Fruit fly (Drosophila melanogaster) whole organism, embryonic: ENCODE measurements around the gene HIPP1.

ENCODE experiments used
- Awh ChIP-seq: fragments of 200-800 bp; sonication (Bioruptor generic); IDR thresholded peaks from 2 replicates; pipeline ENCODE4, ENCODE4 v1.3.6; 2022; ENCODE audit warnings: missing biosample characterization, missing genetic modification characterization
- CG10274 ChIP-seq: fragments of 200-800 bp; sonication (Bioruptor generic); optimal IDR thresholded peaks from 3 replicates; lab custom pipeline; 2017; ENCODE audit warnings: missing biosample characterization, mild to moderate bottlenecking, missing genetic modification characterization
- CG10654 ChIP-seq: fragments of 200-800 bp; sonication (Bioruptor generic); optimal IDR thresholded peaks from 2 replicates; lab custom pipeline; 2016; ENCODE audit warnings: missing biosample characterization, missing genetic modification characterization
- CG11247 ChIP-seq: fragments of 200-800 bp; sonication (Bioruptor generic); IDR thresholded peaks from 2 replicates; pipeline ENCODE4 v1.3.6; 2022; ENCODE audit warnings: missing biosample characterization, missing genetic modification characterization
- CG12744 ChIP-seq: fragments of 200-800 bp; sonication (Bioruptor generic); optimal IDR thresholded peaks from 2 replicates; lab custom pipeline; 2016; ENCODE audit warnings: missing biosample characterization, missing genetic modification characterization
- CG14710 ChIP-seq: fragments of 200-800 bp; sonication (Bioruptor generic); optimal IDR thresholded peaks from 3 replicates; lab custom pipeline; 2019; ENCODE audit warnings: missing biosample characterization, mild to moderate bottlenecking, missing genetic modification characterization, moderate library complexity
- CG14965 ChIP-seq: fragments of 200-800 bp; sonication (Bioruptor generic); optimal IDR thresholded peaks from 2 replicates; lab custom pipeline; 2016; ENCODE audit warnings: missing biosample characterization, missing genetic modification characterization, borderline replicate concordance
- CG17328 ChIP-seq: fragments of 200-800 bp; sonication (Bioruptor generic); IDR thresholded peaks from 2 replicates; pipeline ENCODE4 v1.3.6; 2022; ENCODE audit warnings: missing biosample characterization, missing genetic modification characterization
- CG18619 ChIP-seq: fragments of 200-800 bp; sonication (Bioruptor generic); optimal IDR thresholded peaks from 3 replicates; lab custom pipeline; 2017; ENCODE audit warnings: missing biosample characterization, mild to moderate bottlenecking, missing genetic modification characterization
- CG3838 ChIP-seq: fragments of 200-800 bp; sonication (Bioruptor generic); optimal IDR thresholded peaks from 3 replicates; lab custom pipeline; 2016; ENCODE audit warnings: missing biosample characterization, missing genetic modification characterization
- CG6683 ChIP-seq: fragments of 200-800 bp; sonication (Bioruptor generic); optimal IDR thresholded peaks from 2 replicates; lab custom pipeline; 2017; ENCODE audit warnings: missing biosample characterization, mild to moderate bottlenecking, missing genetic modification characterization, missing genetic modification reagents
- CG6854 ChIP-seq: fragments of 200-800 bp; sonication (Bioruptor generic); optimal IDR thresholded peaks from 3 replicates; lab custom pipeline; 2017; ENCODE audit warnings: missing biosample characterization, mild to moderate bottlenecking, missing genetic modification characterization
- CG8290 ChIP-seq, 3 experiments: fragments of 200-800 bp; sonication (Bioruptor generic); optimal IDR thresholded peaks; 2 replicates each; lab custom pipeline; 2016 to 2019; ENCODE audit warnings: missing biosample characterization in 3 of 3, missing genetic modification characterization in 3 of 3, mild to moderate bottlenecking in 2 of 3, moderate library complexity in 1 of 3
- CG8765 ChIP-seq: fragments of 200-800 bp; sonication (Bioruptor generic); IDR thresholded peaks from 2 replicates; pipeline ENCODE4 v1.3.6; 2022; ENCODE audit warnings: missing biosample characterization, missing genetic modification characterization
- CG9797 ChIP-seq: fragments of 200-800 bp; sonication (Bioruptor generic); optimal IDR thresholded peaks from 3 replicates; lab custom pipeline; 2018; ENCODE audit warnings: missing biosample characterization, mild to moderate bottlenecking, missing genetic modification characterization
- Drgx ChIP-seq: fragments of 200-800 bp; sonication (Bioruptor generic); IDR thresholded peaks from 2 replicates; pipeline ENCODE4 v1.3.6; 2022; ENCODE audit warnings: missing biosample characterization, missing genetic modification characterization
- HLH4C ChIP-seq: fragments of 200-800 bp; sonication (Bioruptor generic); IDR thresholded peaks from 3 replicates; pipeline ENCODE4 v1.3.6; 2022; ENCODE audit warnings: missing biosample characterization, missing genetic modification characterization; ENCODE audit not compliant: partially characterized antibody
- Kr ChIP-seq: fragments of 200-800 bp; sonication (Bioruptor generic); optimal IDR thresholded peaks from 2 replicates; lab custom pipeline; 2017; ENCODE audit warnings: missing biosample characterization, mild to moderate bottlenecking, missing genetic modification characterization
- Max ChIP-seq: fragments of 200-800 bp; sonication (Bioruptor generic); optimal IDR thresholded peaks from 2 replicates; lab custom pipeline; 2016; ENCODE audit warnings: missing biosample characterization, mild to moderate bottlenecking, missing genetic modification characterization
- Med ChIP-seq: fragments of 200-800 bp; sonication (Bioruptor generic); peaks from one replicate; lab custom pipeline; 2016; ENCODE audit warnings: missing biosample characterization, missing genetic modification characterization, mild to moderate bottlenecking, inconsistent platforms, moderate library complexity
- Mes4 ChIP-seq: fragments of 200-800 bp; sonication (Bioruptor generic); optimal IDR thresholded peaks from 2 replicates; lab custom pipeline; 2016; ENCODE audit warnings: missing biosample characterization, missing genetic modification characterization
- PHDP ChIP-seq: fragments of 200-800 bp; sonication (Bioruptor generic); optimal IDR thresholded peaks from 3 replicates; lab custom pipeline; 2018; ENCODE audit warnings: missing biosample characterization, mild to moderate bottlenecking, missing genetic modification characterization, moderate library complexity
- Side ChIP-seq: fragments of 200-800 bp; sonication (Bioruptor generic); optimal IDR thresholded peaks from 2 replicates; lab custom pipeline; 2016; ENCODE audit warnings: missing biosample characterization, missing genetic modification characterization
- Sry-β ChIP-seq: fragments of 200-800 bp; sonication (Bioruptor generic); optimal IDR thresholded peaks from 2 replicates; lab custom pipeline; 2018; ENCODE audit warnings: missing biosample characterization, mild to moderate bottlenecking, missing genetic modification characterization, moderate library complexity
- Stat92E ChIP-seq, 3 experiments: fragments of >200 bp in 2 of 3; fragments of 200-800 bp in 1 of 3; sonication (Bioruptor generic) in 1 of 3; optimal IDR thresholded peaks; 2 replicates each; lab custom pipeline; 2017 to 2019; ENCODE audit warnings: missing biosample characterization in 3 of 3, missing genetic modification characterization in 3 of 3, mild to moderate bottlenecking in 1 of 3, moderate library complexity in 1 of 3
- YL-1 ChIP-seq: fragments of 200-800 bp; sonication (Bioruptor generic); optimal IDR thresholded peaks from 3 replicates; lab custom pipeline; 2017; ENCODE audit warnings: missing biosample characterization, mild to moderate bottlenecking, missing genetic modification characterization
- aop ChIP-seq: fragments of 200-800 bp; sonication (Bioruptor generic); IDR thresholded peaks from 2 replicates; pipeline ENCODE4 v1.3.6; 2022; ENCODE audit warnings: missing biosample characterization, missing genetic modification characterization
- bowl ChIP-seq: fragments of 200-800 bp; sonication (Bioruptor generic); IDR thresholded peaks from 2 replicates; pipeline ENCODE4 v1.3.6; 2022; ENCODE audit warnings: missing biosample characterization, missing genetic modification characterization
- bsh ChIP-seq, 2 experiments: fragments of 200-800 bp; sonication (Bioruptor generic); optimal IDR thresholded peaks; 2 replicates each; lab custom pipeline; 2017 to 2018; ENCODE audit warnings: mild to moderate bottlenecking in 2 of 2, missing biosample characterization in 2 of 2, missing genetic modification characterization in 2 of 2, moderate library complexity in 1 of 2
- cas ChIP-seq: fragments of 200-800 bp; sonication (Bioruptor generic); IDR thresholded peaks from 2 replicates; pipeline ENCODE4 v1.3.6; 2022; ENCODE audit warnings: missing biosample characterization, missing genetic modification characterization
- chif ChIP-seq, 2 experiments: fragments of 200-800 bp; sonication (Bioruptor generic); optimal IDR thresholded peaks; 3 replicates each; lab custom pipeline; 2016; ENCODE audit warnings: missing biosample characterization in 2 of 2, missing genetic modification characterization in 2 of 2
- da ChIP-seq: fragments of 200-800 bp; sonication (Bioruptor generic); optimal IDR thresholded peaks from 2 replicates; lab custom pipeline; 2016; ENCODE audit warnings: missing biosample characterization, missing genetic modification characterization
- dan ChIP-seq: fragments of 200-800 bp; sonication (Bioruptor generic); IDR thresholded peaks from 2 replicates; pipeline ENCODE4 v1.3.6; 2022; ENCODE audit warnings: missing biosample characterization, missing genetic modification characterization
- dmrt99B ChIP-seq: fragments of 200-800 bp; sonication (Bioruptor generic); optimal IDR thresholded peaks from 2 replicates; lab custom pipeline; 2018; ENCODE audit warnings: missing biosample characterization, mild to moderate bottlenecking, missing genetic modification characterization, moderate library complexity
- ems ChIP-seq: fragments of 200-800 bp; sonication (Bioruptor generic); optimal IDR thresholded peaks from 3 replicates; lab custom pipeline; 2016; ENCODE audit warnings: missing biosample characterization, missing genetic modification characterization
- fd96Cb ChIP-seq: fragments of 200-800 bp; sonication (Bioruptor generic); optimal IDR thresholded peaks from 2 replicates; lab custom pipeline; 2018; ENCODE audit warnings: missing biosample characterization, mild to moderate bottlenecking, missing genetic modification characterization, moderate library complexity
- ftz-f1 ChIP-seq: fragments of 200-800 bp; sonication (Bioruptor generic); optimal IDR thresholded peaks from 2 replicates; lab custom pipeline; 2016; ENCODE audit warnings: missing biosample characterization, missing genetic modification characterization
- gro ChIP-seq: fragments of 200-800 bp; sonication (Bioruptor generic); optimal IDR thresholded peaks from 2 replicates; lab custom pipeline; 2016; ENCODE audit warnings: missing biosample characterization, missing genetic modification characterization
- ken ChIP-seq: fragments of 200-800 bp; sonication (Bioruptor generic); IDR thresholded peaks from 3 replicates; pipeline ENCODE4 v1.3.6; 2022; ENCODE audit warnings: missing biosample characterization, missing genetic modification characterization
- oc ChIP-seq: fragments of 200-800 bp; sonication (Bioruptor generic); optimal IDR thresholded peaks from 2 replicates; lab custom pipeline; 2018; ENCODE audit warnings: missing biosample characterization, mild to moderate bottlenecking, missing genetic modification characterization, moderate library complexity
- rib ChIP-seq: fragments of 200-800 bp; sonication (Bioruptor generic); IDR thresholded peaks from 2 replicates; pipeline ENCODE4 v1.3.6; 2022; ENCODE audit warnings: missing biosample characterization, missing genetic modification characterization
- sob ChIP-seq: fragments of 200-800 bp; sonication (Bioruptor generic); IDR thresholded peaks from 2 replicates; pipeline ENCODE4 v1.3.6; 2022; ENCODE audit warnings: missing biosample characterization, missing genetic modification characterization
- tio ChIP-seq: fragments of 200-800 bp; sonication (Bioruptor generic); optimal IDR thresholded peaks from 2 replicates; lab custom pipeline; 2017; ENCODE audit warnings: missing biosample characterization, missing genetic modification characterization, inconsistent platforms
- trem ChIP-seq: fragments of 200-800 bp; optimal IDR thresholded peaks from 3 replicates; lab custom pipeline; 2019; ENCODE audit warnings: missing biosample characterization, mild to moderate bottlenecking, missing genetic modification characterization, moderate library complexity
- yki ChIP-seq: fragments of >200 bp; optimal IDR thresholded peaks from 3 replicates; lab custom pipeline; 2018
- zen ChIP-seq: fragments of 200-800 bp; sonication (Bioruptor generic); optimal IDR thresholded peaks from 3 replicates; lab custom pipeline; 2018; ENCODE audit warnings: missing biosample characterization, mild to moderate bottlenecking, missing genetic modification characterization, moderate library complexity
- zen2 ChIP-seq: fragments of 200-800 bp; sonication (Bioruptor generic); IDR thresholded peaks from 3 replicates; pipeline ENCODE4 v1.3.6; 2022; ENCODE audit warnings: missing biosample characterization, missing genetic modification characterization; ENCODE audit not compliant: partially characterized antibody
- zfh1 ChIP-seq: fragments of 200-800 bp; sonication (Bioruptor generic); IDR thresholded peaks from 3 replicates; pipeline ENCODE4 v1.3.6; 2022; ENCODE audit warnings: missing biosample characterization, missing genetic modification characterization

Gene HIPP1

dm6 chr3L:20784812-20785671, 24.4 kb upstream of the HIPP1 start (continued):
- peak; percentile 46 for TF ChIP-seq zen (tag; lab: Kevin White, UChicago)
- TF ChIP-seq bsh (GFP tag; optimal IDR thresholded peaks at IDR 0.05; lab: Kevin White, UChicago), result no peak
- no peak for TF ChIP-seq dan
- TF ChIP-seq Kr (GFP tag; lab: Kevin White, UChicago), result no peak
- TF ChIP-seq CG3838 (GFP tag; lab: Kevin White, UChicago), result no peak
- TF ChIP-seq chif (GFP tag; optimal IDR thresholded peaks at IDR 0.05; lab: Kevin White, UChicago), result no peak
- peak; percentile 49; the same call in 1 of the 2 replicates for TF ChIP-seq rib (GFP tag; lab: Robert Waterston, UW)
- peak; percentile 28 for TF ChIP-seq gro
- TF ChIP-seq Mes4 (GFP tag; lab: Kevin White, UChicago), result no peak
- TF ChIP-seq CG14710, result peak; percentile 56
- TF ChIP-seq aop (GFP tag; lab: Robert Waterston, UW), result no peak
- peak; percentile 37 for TF ChIP-seq dmrt99B (tag; lab: Kevin White, UChicago)
- TF ChIP-seq da (GFP tag; lab: Kevin White, UChicago), result no peak
- TF ChIP-seq CG10654 (GFP tag; lab: Kevin White, UChicago), result no peak
- no peak for TF ChIP-seq CG9797 (GFP tag; lab: Kevin White, UChicago)
- TF ChIP-seq trem (tag; lab: Kevin White, UChicago), result peak; percentile 39
- TF ChIP-seq CG6854 (GFP tag; lab: Kevin White, UChicago), result no peak
- peak in 1 of 3 experiments; percentile 61 for TF ChIP-seq Stat92E (GFP tag; optimal IDR thresholded peaks at IDR 0.05; lab: Kevin White, UChicago)
- TF ChIP-seq Med (GFP tag; lab: Kevin White, UChicago), result peak; percentile 84
- TF ChIP-seq CG14965 (GFP tag; lab: Kevin White, UChicago), result no peak
- TF ChIP-seq CG17328 (GFP tag; lab: Robert Waterston, UW), result no peak
- no peak for TF ChIP-seq ken (GFP tag; lab: Robert Waterston, UW)
- no peak for TF ChIP-seq fd96Cb (tag; lab: Kevin White, UChicago)
- TF ChIP-seq PHDP (tag; lab: Kevin White, UChicago), result peak; percentile 10
- 0 out of 2 replicates have a peak, but pooled peaks have one; percentile 15 for TF ChIP-seq CG11247 (GFP tag; lab: Robert Waterston, UW)
- TF ChIP-seq CG8290 (GFP tag; optimal IDR thresholded peaks at IDR 0.05; lab: Kevin White, UChicago), result peak; percentile 27
- TF ChIP-seq CG8290 (tag; optimal IDR thresholded peaks at IDR 0.05; lab: Kevin White, UChicago), result peak in 1 of 2 experiments; percentile 12
- no peak for TF ChIP-seq tio (GFP tag; lab: Kevin White, UChicago)
- peak; percentile 9 for TF ChIP-seq YL-1 (GFP tag; lab: Kevin White, UChicago)
- TF ChIP-seq Side (GFP tag; lab: Kevin White, UChicago), result peak; percentile 57
- peak; percentile 26 for TF ChIP-seq oc (tag; lab: Kevin White, UChicago)
- TF ChIP-seq Sry-β (GFP tag; lab: Kevin White, UChicago), result peak; percentile 100
- no peak for TF ChIP-seq CG10274 (GFP tag; lab: Kevin White, UChicago)
- 0 out of 3 replicates have a peak, but pooled peaks have one; percentile 52 for TF ChIP-seq zfh1
- TF ChIP-seq Awh, result no peak
- no peak for TF ChIP-seq bowl
- TF ChIP-seq CG18619 (GFP tag; lab: Kevin White, UChicago), result peak; percentile 41
- TF ChIP-seq Drgx (GFP tag; lab: Robert Waterston, UW), result peak; percentile 46; the same call in 1 of the 2 replicates
- TF ChIP-seq CG8765, result no peak
- peak; percentile 80 for TF ChIP-seq ftz-f1
- TF ChIP-seq zen2, result no peak
- TF ChIP-seq HLH4C (GFP tag; lab: Robert Waterston, UW), result no peak; the same call in 2 of the 3 replicates
- TF ChIP-seq yki (lab: Kevin White, UChicago), result peak; percentile 72
- TF ChIP-seq Max (GFP tag; lab: Kevin White, UChicago), result peak; percentile 44
- TF ChIP-seq sob, result peak; percentile 69
- TF ChIP-seq cas, result no peak
- TF ChIP-seq ems (GFP tag; lab: Kevin White, UChicago), result peak; percentile 19
- no peak for TF ChIP-seq CG6683 (GFP tag; lab: Kevin White, UChicago)
- TF ChIP-seq CG12744 (GFP tag; lab: Kevin White, UChicago), result no peak
